Fruit fly (Drosophila melanogaster): ENCODE data around the gene CG12766.

The CG12766 gene

dm6 chr3L:3927462-3927861 lies 12.5 kb downstream of the CG12766 start:
- no peak for TF ChIP-seq CTCF (optimal IDR thresholded peaks at IDR 0.05)
- no peak for TF ChIP-seq CG8478 (optimal IDR thresholded peaks at IDR 0.05)

- TF ChIP-seq CTCF (optimal IDR thresholded peaks at IDR 0.05): no peak
- TF ChIP-seq CG8478 (optimal IDR thresholded peaks at IDR 0.05): no peak
Observed at dm6 chr3L:3926191-3926765, 13.6 kb downstream of the CG12766 start.

- TF ChIP-seq CTCF (optimal IDR thresholded peaks at IDR 0.05) (no peak), CG8478 (optimal IDR thresholded peaks at IDR 0.05) (no peak)
Observed at dm6 chr3L:3925487-3925886, 14.4 kb downstream of the CG12766 start.

- TF ChIP-seq CTCF (optimal IDR thresholded peaks at IDR 0.05) (no peak), CG8478 (optimal IDR thresholded peaks at IDR 0.05) (no peak)
Observed at dm6 chr3L:3923631-3924274, 16.2 kb downstream of the CG12766 start.

dm6 chr3L:3912134-3912533 lies 27.8 kb downstream of the CG12766 start:
- no peak for TF ChIP-seq CTCF (optimal IDR thresholded peaks at IDR 0.05)
- no peak for TF ChIP-seq CG8478 (optimal IDR thresholded peaks at IDR 0.05)

- TF ChIP-seq CG8478 (optimal IDR thresholded peaks at IDR 0.05): no peak
- TF ChIP-seq CTCF (optimal IDR thresholded peaks at IDR 0.05): no peak
Observed at dm6 chr3L:3909831-3910230, 30.1 kb downstream of the CG12766 start, which contains the start of gene mge. Gene mge, minus strand, starts transcription at chr3L:3909931.

- no peak for TF ChIP-seq CG8478 (optimal IDR thresholded peaks at IDR 0.05)
- TF ChIP-seq CTCF (optimal IDR thresholded peaks at IDR 0.05): no peak
Observed at dm6 chr3L:3908838-3909810, 30.8 kb downstream of the CG12766 start.

- TF ChIP-seq CG8478 (optimal IDR thresholded peaks at IDR 0.05): no peak
- TF ChIP-seq CTCF (optimal IDR thresholded peaks at IDR 0.05): peak in 1 of 2 experiments; percentile 27
Observed at dm6 chr3L:3905111-3905510, 34.8 kb downstream of the CG12766 start, which contains the start of gene ida. Gene ida, plus strand, starts transcription at chr3L:3905344.

dm6 chr3L:3903301-3903700 lies 36.6 kb downstream of the CG12766 start, which contains the start of gene Sc2:
Gene Sc2, plus strand, starts transcription at chr3L:3903492.
- no peak for TF ChIP-seq CTCF (optimal IDR thresholded peaks at IDR 0.05)
- no peak for TF ChIP-seq CG8478 (optimal IDR thresholded peaks at IDR 0.05)

dm6 chr3L:3902491-3903198 lies 37.3 kb downstream of the CG12766 start, which contains the start of gene Ubi-p63E:
Gene Ubi-p63E, minus strand, starts transcription at chr3L:3903184.
- no peak for TF ChIP-seq CTCF (optimal IDR thresholded peaks at IDR 0.05)
- TF ChIP-seq CG8478 (optimal IDR thresholded peaks at IDR 0.05): no peak

dm6 chr3L:3901865-3902490 lies 37.9 kb downstream of the CG12766 start:
- TF ChIP-seq CG8478 (optimal IDR thresholded peaks at IDR 0.05): no peak
- TF ChIP-seq CTCF (optimal IDR thresholded peaks at IDR 0.05): no peak

dm6 chr3L:3898978-3899377 lies 40.9 kb downstream of the CG12766 start, which contains the start of gene Ccz1:
Gene Ccz1, minus strand, starts transcription at chr3L:3899156.
- TF ChIP-seq CTCF (optimal IDR thresholded peaks at IDR 0.05): no peak
- no peak for TF ChIP-seq CG8478 (optimal IDR thresholded peaks at IDR 0.05)

- TF ChIP-seq CTCF (optimal IDR thresholded peaks at IDR 0.05): peak in 1 of 2 experiments; percentile 1
- TF ChIP-seq CG8478 (optimal IDR thresholded peaks at IDR 0.05): no peak
Observed at dm6 chr3L:3896553-3897034, 43.3 kb downstream of the CG12766 start, which contains the start of the genes Gr63a and Lamtor4. Gene Gr63a, minus strand, starts transcription at chr3L:3896603. Gene Lamtor4, plus strand, starts transcription at chr3L:3896900.

dm6 chr3L:3894413-3894812 lies 45.5 kb downstream of the CG12766 start:
- TF ChIP-seq CTCF (optimal IDR thresholded peaks at IDR 0.05) (no peak), CG8478 (optimal IDR thresholded peaks at IDR 0.05) (no peak)
